Worm (Caenorhabditis elegans) whole organism, midembryonic: ENCODE results near the gene exos-9.

ENCODE experiments used
- T22C8.4 ChIP-seq: fragments of 200-800 bp; sonication (Bioruptor generic); IDR thresholded peaks from 2 replicates; pipeline ENCODE4 v1.3.6; 2022; ENCODE audit warnings: missing genetic modification characterization, missing compliant biosample characterization
- cog-1 ChIP-seq: sonication (generic microtip); optimal IDR thresholded peaks from 2 replicates; lab custom pipeline; 2016; ENCODE audit warnings: missing genetic modification characterization, missing compliant biosample characterization
- flt-1 ChIP-seq: fragments of 200-800 bp; sonication (Bioruptor generic); IDR thresholded peaks from 2 replicates; pipeline ENCODE4 v1.3.6; 2022; ENCODE audit warnings: missing genetic modification characterization, missing compliant biosample characterization
- klf-2 ChIP-seq: fragments of 200-800 bp; sonication (Bioruptor generic); conservative IDR thresholded peaks from 2 replicates; pipeline ENCODE4 v1.3.6; 2022; ENCODE audit warnings: missing genetic modification reagents, missing genetic modification characterization, missing compliant biosample characterization
- med-1 ChIP-seq: sonication (generic microtip); optimal IDR thresholded peaks from 2 replicates; lab custom pipeline; 2017; ENCODE audit warnings: missing genetic modification characterization, mild to moderate bottlenecking, missing compliant biosample characterization, antibody characterized with exemption, missing genetic modification reagents; ENCODE audit not compliant: insufficient read depth
- tab-1 ChIP-seq: fragments of 200-800 bp; sonication (Bioruptor generic); IDR thresholded peaks from 2 replicates; pipeline ENCODE4 v1.3.6; 2022; ENCODE audit warnings: missing genetic modification characterization, missing compliant biosample characterization
- ztf-23 ChIP-seq: fragments of 200-800 bp; sonication (Bioruptor generic); IDR thresholded peaks from 2 replicates; pipeline ENCODE4 v1.3.6; 2022; ENCODE audit warnings: missing genetic modification reagents, missing genetic modification characterization, missing compliant biosample characterization
- ztf-29 ChIP-seq: fragments of 200-800 bp; sonication (Bioruptor generic); IDR thresholded peaks from 2 replicates; pipeline ENCODE4 v1.3.6; 2022; ENCODE audit warnings: missing genetic modification reagents, missing genetic modification characterization, missing compliant biosample characterization

DNA sequence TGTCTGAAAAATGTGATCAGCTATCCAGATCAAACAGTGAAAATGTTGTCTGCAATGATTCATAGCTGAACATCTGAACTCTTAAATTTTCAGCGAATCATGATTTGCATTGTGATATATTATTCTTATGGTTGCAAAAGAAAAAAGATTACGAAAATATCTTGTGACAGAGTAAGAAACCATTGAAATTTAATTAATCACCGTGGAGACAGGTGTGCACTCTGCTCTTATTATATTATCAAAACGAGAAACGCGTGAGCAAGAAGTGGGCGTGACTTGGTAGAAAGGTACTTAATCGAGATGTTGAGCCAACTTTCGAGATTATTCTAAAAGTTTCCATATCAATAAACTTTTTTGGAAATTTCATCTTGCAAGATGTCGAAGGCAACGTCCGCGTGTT, 45.1 kb upstream of the exos-9 start, which contains the start of gene osm-10:
- TF ChIP-seq cog-1 (tag; lab: Kevin White, UChicago), result no peak
- no peak for TF ChIP-seq ztf-23 (GFP tag; lab: Robert Waterston, UW)
- TF ChIP-seq klf-2, result no peak
- TF ChIP-seq T22C8.4 (GFP tag; lab: Robert Waterston, UW), result no peak
- no peak for TF ChIP-seq flt-1 (GFP tag; lab: Robert Waterston, UW)
- TF ChIP-seq tab-1 (GFP tag; lab: Robert Waterston, UW), result no peak
- TF ChIP-seq med-1, result no peak
- no peak for TF ChIP-seq ztf-29
